Fruit fly (Drosophila melanogaster) whole organism, embryonic: ENCODE data around the gene Gr89a.

ENCODE experiments used
- ATbp ChIP-seq: fragments of 200-800 bp; sonication (Bioruptor generic); optimal IDR thresholded peaks from 2 replicates; lab custom pipeline; 2017; ENCODE audit warnings: missing biosample characterization, mild to moderate bottlenecking, missing genetic modification characterization, missing genetic modification reagents
- Abd-B ChIP-seq: fragments of 200-800 bp; sonication (Bioruptor generic); optimal IDR thresholded peaks from 2 replicates; lab custom pipeline; 2018; ENCODE audit warnings: missing biosample characterization, mild to moderate bottlenecking, missing genetic modification characterization, moderate library complexity
- Aef1 ChIP-seq: fragments of 200-800 bp; sonication (Bioruptor generic); IDR thresholded peaks from 3 replicates; pipeline ENCODE4 v1.3.6; 2022; ENCODE audit warnings: missing biosample characterization, missing genetic modification characterization
- Asciz ChIP-seq: fragments of 200-800 bp; sonication (Bioruptor generic); optimal IDR thresholded peaks from 2 replicates; lab custom pipeline; 2017; ENCODE audit warnings: missing biosample characterization, mild to moderate bottlenecking, missing genetic modification characterization, missing genetic modification reagents
- Atf3 ChIP-seq: fragments of 200-800 bp; sonication (Bioruptor generic); optimal IDR thresholded peaks from 3 replicates; lab custom pipeline; 2016; ENCODE audit warnings: missing biosample characterization, missing genetic modification characterization
- Blimp-1 ChIP-seq: fragments of 200-800 bp; sonication (Bioruptor generic); optimal IDR thresholded peaks from 3 replicates; lab custom pipeline; 2018; ENCODE audit warnings: missing biosample characterization, missing genetic modification characterization, mild to moderate bottlenecking, moderate library complexity, missing genetic modification reagents
- CG1024 ChIP-seq: fragments of 200-800 bp; sonication (Bioruptor generic); IDR thresholded peaks from 2 replicates; pipeline ENCODE4 v1.3.6; 2022; ENCODE audit warnings: missing biosample characterization, missing genetic modification characterization
- CG10543 ChIP-seq: fragments of 200-800 bp; sonication (Bioruptor generic); optimal IDR thresholded peaks from 3 replicates; lab custom pipeline; 2017; ENCODE audit warnings: missing biosample characterization, mild to moderate bottlenecking, missing genetic modification characterization, moderate library complexity
- CG12659 ChIP-seq: fragments of 200-800 bp; sonication (Bioruptor generic); optimal IDR thresholded peaks from 3 replicates; lab custom pipeline; 2017; ENCODE audit warnings: mild to moderate bottlenecking, missing biosample characterization, missing genetic modification reagents, missing genetic modification characterization
- CG13296 ChIP-seq: fragments of 200-800 bp; sonication (Bioruptor generic); optimal IDR thresholded peaks from 3 replicates; lab custom pipeline; 2018; ENCODE audit warnings: missing biosample characterization, mild to moderate bottlenecking, missing genetic modification characterization
- CG15073 ChIP-seq: fragments of 200-800 bp; sonication (Bioruptor generic); optimal IDR thresholded peaks from 2 replicates; lab custom pipeline; 2016; ENCODE audit warnings: missing biosample characterization, missing genetic modification characterization
- CG1647 ChIP-seq: fragments of 200-800 bp; sonication (Bioruptor generic); optimal IDR thresholded peaks from 3 replicates; lab custom pipeline; 2016; ENCODE audit warnings: missing biosample characterization, missing genetic modification characterization
- CG2875 ChIP-seq: fragments of 200-800 bp; sonication (Bioruptor generic); optimal IDR thresholded peaks from 2 replicates; lab custom pipeline; 2017; ENCODE audit warnings: missing biosample characterization, mild to moderate bottlenecking, missing genetic modification characterization, missing genetic modification reagents
- CG30403 ChIP-seq: fragments of 200-800 bp; sonication (Bioruptor generic); optimal IDR thresholded peaks from 3 replicates; lab custom pipeline; 2016; ENCODE audit warnings: missing biosample characterization, missing genetic modification characterization
- CG32532 ChIP-seq: fragments of 200-800 bp; sonication (Bioruptor generic); IDR thresholded peaks from 2 replicates; pipeline ENCODE4 v1.3.6; 2022; ENCODE audit warnings: missing biosample characterization, missing genetic modification characterization
- CG34224 ChIP-seq: fragments of 200-800 bp; sonication (Bioruptor generic); IDR thresholded peaks from 3 replicates; pipeline ENCODE4 v1.3.6; 2022; ENCODE audit warnings: missing biosample characterization, missing genetic modification characterization; ENCODE audit not compliant: partially characterized antibody
- CG3838 ChIP-seq: fragments of 200-800 bp; sonication (Bioruptor generic); optimal IDR thresholded peaks from 3 replicates; lab custom pipeline; 2016; ENCODE audit warnings: missing biosample characterization, missing genetic modification characterization
- CG4282 ChIP-seq: fragments of 200-800 bp; sonication (Bioruptor generic); optimal IDR thresholded peaks from 2 replicates; lab custom pipeline; 2016; ENCODE audit warnings: missing biosample characterization, missing genetic modification characterization
- CG6683 ChIP-seq: fragments of 200-800 bp; sonication (Bioruptor generic); optimal IDR thresholded peaks from 2 replicates; lab custom pipeline; 2017; ENCODE audit warnings: missing biosample characterization, mild to moderate bottlenecking, missing genetic modification characterization, missing genetic modification reagents
- CG6765 ChIP-seq: fragments of 200-800 bp; sonication (Bioruptor generic); optimal IDR thresholded peaks from 3 replicates; lab custom pipeline; 2017; ENCODE audit warnings: missing biosample characterization, mild to moderate bottlenecking, missing genetic modification characterization
- CG7786 ChIP-seq: fragments of 200-800 bp; sonication (Bioruptor generic); optimal IDR thresholded peaks from 2 replicates; lab custom pipeline; 2016; ENCODE audit warnings: missing biosample characterization, missing genetic modification characterization
- CG8089 ChIP-seq: fragments of 200-800 bp; sonication (Bioruptor generic); optimal IDR thresholded peaks from 3 replicates; lab custom pipeline; 2016; ENCODE audit warnings: missing biosample characterization, missing genetic modification characterization
- CG8281 ChIP-seq: fragments of 200-800 bp; sonication (Bioruptor generic); optimal IDR thresholded peaks from 2 replicates; lab custom pipeline; 2018; ENCODE audit warnings: missing biosample characterization, mild to moderate bottlenecking, missing genetic modification characterization, moderate library complexity
- CG8359 ChIP-seq: fragments of 200-800 bp; sonication (Bioruptor generic); optimal IDR thresholded peaks from 2 replicates; lab custom pipeline; 2017; ENCODE audit warnings: missing biosample characterization, mild to moderate bottlenecking, missing genetic modification characterization, borderline replicate concordance
- CG9797 ChIP-seq: fragments of 200-800 bp; sonication (Bioruptor generic); optimal IDR thresholded peaks from 3 replicates; lab custom pipeline; 2018; ENCODE audit warnings: missing biosample characterization, mild to moderate bottlenecking, missing genetic modification characterization
- CG9876 ChIP-seq: fragments of 200-800 bp; sonication (Bioruptor generic); optimal IDR thresholded peaks from 2 replicates; lab custom pipeline; 2016; ENCODE audit warnings: missing biosample characterization, missing genetic modification characterization
- Camta ChIP-seq: fragments of 200-800 bp; sonication (Bioruptor generic); optimal IDR thresholded peaks from 2 replicates; lab custom pipeline; 2016; ENCODE audit warnings: missing biosample characterization, missing genetic modification characterization
- Dad ChIP-seq: fragments of 200-800 bp; sonication (Bioruptor generic); optimal IDR thresholded peaks from 3 replicates; lab custom pipeline; 2016; ENCODE audit warnings: missing biosample characterization, missing genetic modification characterization
- Dip3 ChIP-seq: fragments of 200-800 bp; sonication (Bioruptor generic); optimal IDR thresholded peaks from 3 replicates; lab custom pipeline; 2016; ENCODE audit warnings: missing biosample characterization, missing genetic modification characterization
- Doc2 ChIP-seq: fragments of 200-800 bp; sonication (Bioruptor generic); IDR thresholded peaks from 2 replicates; pipeline ENCODE4 v1.3.6; 2022; ENCODE audit warnings: missing biosample characterization, missing genetic modification characterization
- Elba2 ChIP-seq: fragments of 200-800 bp; sonication (Bioruptor generic); optimal IDR thresholded peaks from 3 replicates; lab custom pipeline; 2016; ENCODE audit warnings: missing biosample characterization, missing genetic modification characterization
- Mad ChIP-seq: fragments of 200-800 bp; sonication (Bioruptor generic); optimal IDR thresholded peaks from 2 replicates; lab custom pipeline; 2016; ENCODE audit warnings: missing biosample characterization, missing genetic modification characterization
- PHDP ChIP-seq: fragments of 200-800 bp; sonication (Bioruptor generic); optimal IDR thresholded peaks from 3 replicates; lab custom pipeline; 2018; ENCODE audit warnings: missing biosample characterization, mild to moderate bottlenecking, missing genetic modification characterization, moderate library complexity
- Sry-β ChIP-seq: fragments of 200-800 bp; sonication (Bioruptor generic); optimal IDR thresholded peaks from 2 replicates; lab custom pipeline; 2018; ENCODE audit warnings: missing biosample characterization, mild to moderate bottlenecking, missing genetic modification characterization, moderate library complexity
- Sry-δ ChIP-seq: fragments of 200-800 bp; sonication (Bioruptor generic); optimal IDR thresholded peaks from 2 replicates; lab custom pipeline; 2016; ENCODE audit warnings: missing biosample characterization, missing genetic modification characterization
- amos ChIP-seq: fragments of 200-800 bp; sonication (Bioruptor generic); IDR thresholded peaks from 2 replicates; pipeline ENCODE4 v1.3.6; 2022; ENCODE audit warnings: missing biosample characterization, missing genetic modification characterization; ENCODE audit not compliant: partially characterized antibody
- ara ChIP-seq: fragments of 200-800 bp; sonication (Bioruptor generic); IDR thresholded peaks from 2 replicates; pipeline ENCODE4 v1.3.6; 2022; ENCODE audit warnings: missing biosample characterization, missing genetic modification characterization
- bab2 ChIP-seq: fragments of 200-800 bp; sonication (Bioruptor generic); optimal IDR thresholded peaks from 2 replicates; lab custom pipeline; 2016; ENCODE audit warnings: missing biosample characterization, missing genetic modification characterization
- bigmax ChIP-seq: fragments of 200-800 bp; sonication (Bioruptor generic); optimal IDR thresholded peaks from 2 replicates; lab custom pipeline; 2018; ENCODE audit warnings: missing biosample characterization, mild to moderate bottlenecking, missing genetic modification characterization
- br ChIP-seq: fragments of >200 bp; optimal IDR thresholded peaks from 2 replicates; lab custom pipeline; 2017
- chif ChIP-seq, 2 experiments: fragments of 200-800 bp; sonication (Bioruptor generic); optimal IDR thresholded peaks; 3 replicates each; lab custom pipeline; 2016; ENCODE audit warnings: missing biosample characterization in 2 of 2, missing genetic modification characterization in 2 of 2
- chinmo ChIP-seq: fragments of 200-800 bp; sonication (Bioruptor generic); IDR thresholded peaks from 4 replicates; pipeline ENCODE4 v1.3.6; 2022; ENCODE audit warnings: missing biosample characterization, missing genetic modification characterization; ENCODE audit not compliant: partially characterized antibody
- corto ChIP-seq: fragments of 200-800 bp; sonication (Bioruptor generic); optimal IDR thresholded peaks from 2 replicates; lab custom pipeline; 2016; ENCODE audit warnings: missing biosample characterization, mild to moderate bottlenecking, missing genetic modification characterization, moderate library complexity
- gfzf ChIP-seq: fragments of 200-800 bp; sonication (Bioruptor generic); optimal IDR thresholded peaks from 2 replicates; lab custom pipeline; 2016; ENCODE audit warnings: missing biosample characterization, mild to moderate bottlenecking, missing genetic modification characterization, moderate library complexity
- hth ChIP-seq: fragments of >200 bp; optimal IDR thresholded peaks from 2 replicates; lab custom pipeline; 2017; ENCODE audit warnings: inconsistent platforms
- lmd ChIP-seq: fragments of 200-800 bp; sonication (Bioruptor generic); IDR thresholded peaks from 2 replicates; pipeline ENCODE4 v1.3.6; 2022; ENCODE audit warnings: missing biosample characterization, missing genetic modification characterization
- mld ChIP-seq: fragments of 200-800 bp; sonication (Bioruptor generic); IDR thresholded peaks from 3 replicates; pipeline ENCODE4 v1.3.6; 2022; ENCODE audit warnings: missing biosample characterization, missing genetic modification characterization; ENCODE audit not compliant: partially characterized antibody
- nau ChIP-seq: fragments of 200-800 bp; sonication (Bioruptor generic); optimal IDR thresholded peaks from 3 replicates; lab custom pipeline; 2017; ENCODE audit warnings: missing biosample characterization, mild to moderate bottlenecking, missing genetic modification characterization, missing genetic modification reagents
- nerfin-2 ChIP-seq: fragments of 200-800 bp; sonication (Bioruptor generic); IDR thresholded peaks from 2 replicates; pipeline ENCODE4 v1.3.6; 2022; ENCODE audit warnings: missing biosample characterization, missing genetic modification characterization; ENCODE audit not compliant: partially characterized antibody
- psq ChIP-seq: fragments of 200-800 bp; sonication (Bioruptor generic); optimal IDR thresholded peaks from 2 replicates; lab custom pipeline; 2017; ENCODE audit warnings: missing biosample characterization, missing genetic modification characterization
- yki ChIP-seq: fragments of >200 bp; optimal IDR thresholded peaks from 3 replicates; lab custom pipeline; 2018
- z ChIP-seq: fragments of 200-800 bp; sonication (Bioruptor generic); IDR thresholded peaks from 3 replicates; pipeline ENCODE4 v1.3.6; 2022; ENCODE audit warnings: missing biosample characterization, missing genetic modification characterization

Gr89a gene

DNA sequence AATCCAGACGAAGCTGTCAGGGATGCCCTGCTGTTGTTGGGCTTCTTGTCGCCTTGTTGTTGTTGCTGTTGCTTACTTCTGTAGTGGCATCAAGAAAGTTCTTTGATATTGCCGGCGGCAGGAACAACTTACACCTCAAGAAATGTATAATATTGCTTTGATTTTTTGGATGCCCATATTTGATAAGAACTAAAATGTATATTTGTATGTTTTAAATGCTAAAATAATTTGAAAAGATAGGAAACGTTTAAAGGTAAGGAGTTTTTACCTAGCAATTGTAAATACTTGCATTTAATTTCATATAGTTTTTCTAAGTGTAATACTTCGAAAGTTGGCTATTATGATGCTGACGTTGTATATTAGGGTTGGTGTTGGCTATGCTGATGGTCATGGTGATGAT, 11.4 kb upstream of the Gr89a start (continued):
- no peak for TF ChIP-seq CG8281 (tag; lab: Kevin White, UChicago)
- TF ChIP-seq CG30403 (GFP tag; lab: Kevin White, UChicago) = peak; percentile 20
- no peak for TF ChIP-seq Dad
- no peak for TF ChIP-seq hth (lab: Kevin White, UChicago)
- no peak for TF ChIP-seq br (lab: Kevin White, UChicago)
- TF ChIP-seq CG10543 = no peak
- no peak for TF ChIP-seq CG2875 (GFP tag; lab: Kevin White, UChicago)
- TF ChIP-seq Aef1 = no peak
- TF ChIP-seq CG6683 (GFP tag; lab: Kevin White, UChicago) = no peak
- no peak for TF ChIP-seq CG8089 (GFP tag; lab: Kevin White, UChicago)
- no peak for TF ChIP-seq CG15073 (GFP tag; lab: Kevin White, UChicago)
- TF ChIP-seq Abd-B (GFP tag; lab: Kevin White, UChicago) = peak; percentile 40
- no peak for TF ChIP-seq Sry-β (GFP tag; lab: Kevin White, UChicago)
- peak; percentile 24 for TF ChIP-seq Asciz (GFP tag; lab: Kevin White, UChicago)
- no peak for TF ChIP-seq CG1024 (GFP tag; lab: Robert Waterston, UW)
- no peak for TF ChIP-seq CG7786 (GFP tag; lab: Kevin White, UChicago)
- no peak for TF ChIP-seq z
- TF ChIP-seq Atf3 (GFP tag; lab: Kevin White, UChicago) = no peak
- no peak for TF ChIP-seq CG34224 (GFP tag; lab: Robert Waterston, UW)
- no peak for TF ChIP-seq CG3838 (GFP tag; lab: Kevin White, UChicago)
- no peak for TF ChIP-seq Sry-δ
- TF ChIP-seq CG4282 (GFP tag; lab: Kevin White, UChicago) = no peak
- peak; percentile 14 for TF ChIP-seq ATbp (GFP tag; lab: Kevin White, UChicago)
- TF ChIP-seq CG32532 = no peak
- no peak for TF ChIP-seq chif (GFP tag; optimal IDR thresholded peaks at IDR 0.05; lab: Kevin White, UChicago)
- TF ChIP-seq gfzf = no peak
- TF ChIP-seq amos = no peak
- TF ChIP-seq CG1647 (GFP tag; lab: Kevin White, UChicago) = no peak
- TF ChIP-seq ara (GFP tag; lab: Robert Waterston, UW) = no peak
- TF ChIP-seq nerfin-2 (GFP tag; lab: Robert Waterston, UW) = no peak
- no peak for TF ChIP-seq CG13296
- peak; percentile 53 for TF ChIP-seq PHDP (tag; lab: Kevin White, UChicago)
- TF ChIP-seq Camta = no peak
- no peak for TF ChIP-seq yki (lab: Kevin White, UChicago)
- peak; percentile 68 for TF ChIP-seq Blimp-1 (GFP tag; lab: Kevin White, UChicago)
- no peak for TF ChIP-seq CG8359
- TF ChIP-seq CG6765 (GFP tag; lab: Kevin White, UChicago) = no peak
- no peak for TF ChIP-seq CG9876 (GFP tag; lab: Kevin White, UChicago)
- TF ChIP-seq nau (GFP tag; lab: Kevin White, UChicago) = no peak
- no peak for TF ChIP-seq psq (GFP tag; lab: Kevin White, UChicago)
- no peak for TF ChIP-seq Mad (GFP tag; lab: Kevin White, UChicago)
- no peak for TF ChIP-seq bigmax (GFP tag; lab: Kevin White, UChicago)
- TF ChIP-seq corto (GFP tag; lab: Kevin White, UChicago) = no peak
- no peak for TF ChIP-seq CG9797 (GFP tag; lab: Kevin White, UChicago)
- no peak for TF ChIP-seq CG12659 (GFP tag; lab: Kevin White, UChicago)
- TF ChIP-seq Elba2 (GFP tag; lab: Kevin White, UChicago) = no peak
- no peak for TF ChIP-seq Dip3
- TF ChIP-seq bab2 (GFP tag; lab: Kevin White, UChicago) = no peak
- no peak for TF ChIP-seq chinmo (GFP tag; lab: Robert Waterston, UW)
- TF ChIP-seq Doc2 (GFP tag; lab: Robert Waterston, UW) = no peak
- no peak for TF ChIP-seq lmd (GFP tag; lab: Robert Waterston, UW)
- no peak for TF ChIP-seq mld
